Fruit fly (Drosophila melanogaster) whole organism, embryonic: ENCODE data around the gene Mur2B.

Experiments used
- Bdp1 ChIP-seq: fragments of 200-800 bp; sonication (Bioruptor generic); optimal IDR thresholded peaks from 3 replicates; lab custom pipeline; 2016; ENCODE audit warnings: missing biosample characterization, missing genetic modification characterization
- CG12299 ChIP-seq: fragments of 200-800 bp; sonication (Bioruptor generic); optimal IDR thresholded peaks from 2 replicates; lab custom pipeline; 2018; ENCODE audit warnings: missing biosample characterization, mild to moderate bottlenecking, missing genetic modification characterization
- CG12769 ChIP-seq: fragments of 200-800 bp; sonication (Bioruptor generic); optimal IDR thresholded peaks from 2 replicates; lab custom pipeline; 2019; ENCODE audit warnings: missing biosample characterization, mild to moderate bottlenecking, missing genetic modification characterization, moderate library complexity
- CG13296 ChIP-seq: fragments of 200-800 bp; sonication (Bioruptor generic); optimal IDR thresholded peaks from 3 replicates; lab custom pipeline; 2018; ENCODE audit warnings: missing biosample characterization, mild to moderate bottlenecking, missing genetic modification characterization
- CG16813 ChIP-seq: fragments of 200-800 bp; sonication (Bioruptor generic); IDR thresholded peaks from 3 replicates; pipeline ENCODE4 v1.3.6; 2022; ENCODE audit warnings: missing biosample characterization, missing genetic modification characterization; ENCODE audit not compliant: partially characterized antibody
- CG17829 ChIP-seq: fragments of 200-800 bp; optimal IDR thresholded peaks from 2 replicates; lab custom pipeline; 2019; ENCODE audit warnings: missing biosample characterization, mild to moderate bottlenecking, missing genetic modification characterization, moderate library complexity
- CG18764 ChIP-seq: fragments of 200-800 bp; sonication (Bioruptor generic); optimal IDR thresholded peaks from 3 replicates; lab custom pipeline; 2016; ENCODE audit warnings: missing biosample characterization, missing genetic modification characterization
- CG2120 ChIP-seq: fragments of 200-800 bp; sonication (Bioruptor generic); optimal IDR thresholded peaks from 3 replicates; lab custom pipeline; 2016; ENCODE audit warnings: missing biosample characterization, missing genetic modification characterization
- CG30431 ChIP-seq: fragments of 200-800 bp; sonication (Bioruptor generic); optimal IDR thresholded peaks from 2 replicates; lab custom pipeline; 2017; ENCODE audit warnings: missing biosample characterization, missing genetic modification characterization
- CG3065 ChIP-seq: fragments of 200-800 bp; sonication (Bioruptor generic); optimal IDR thresholded peaks from 2 replicates; lab custom pipeline; 2016; ENCODE audit warnings: missing biosample characterization, missing genetic modification characterization
- CG32532 ChIP-seq: fragments of 200-800 bp; sonication (Bioruptor generic); IDR thresholded peaks from 2 replicates; pipeline ENCODE4 v1.3.6; 2022; ENCODE audit warnings: missing biosample characterization, missing genetic modification characterization
- CG6272 ChIP-seq: fragments of 200-800 bp; sonication (Bioruptor generic); IDR thresholded peaks from 2 replicates; pipeline ENCODE4 v1.3.6; 2022; ENCODE audit warnings: missing biosample characterization, missing genetic modification characterization
- CG7745 ChIP-seq: fragments of 200-800 bp; sonication (Bioruptor generic); optimal IDR thresholded peaks from 2 replicates; lab custom pipeline; 2018; ENCODE audit warnings: missing biosample characterization, mild to moderate bottlenecking, missing genetic modification characterization, moderate library complexity
- CG9797 ChIP-seq: fragments of 200-800 bp; sonication (Bioruptor generic); optimal IDR thresholded peaks from 3 replicates; lab custom pipeline; 2018; ENCODE audit warnings: missing biosample characterization, mild to moderate bottlenecking, missing genetic modification characterization
- CoRest ChIP-seq: fragments of 200-800 bp; sonication (Bioruptor generic); optimal IDR thresholded peaks from 3 replicates; lab custom pipeline; 2018; ENCODE audit warnings: missing biosample characterization, mild to moderate bottlenecking, missing genetic modification characterization, moderate library complexity
- Dll ChIP-seq: fragments of 200-800 bp; sonication (Bioruptor generic); IDR thresholded peaks from 4 replicates; pipeline ENCODE4 v1.3.6; 2022; ENCODE audit warnings: missing biosample characterization, missing genetic modification characterization; ENCODE audit not compliant: partially characterized antibody
- Gug ChIP-seq: fragments of 200-800 bp; sonication (Bioruptor generic); IDR thresholded peaks from 4 replicates; pipeline ENCODE4 v1.3.6; 2022; ENCODE audit warnings: missing biosample characterization, missing genetic modification characterization
- Hey ChIP-seq: fragments of 200-800 bp; sonication (Bioruptor generic); optimal IDR thresholded peaks from 3 replicates; lab custom pipeline; 2018; ENCODE audit warnings: missing biosample characterization, mild to moderate bottlenecking, missing genetic modification characterization
- HmgZ ChIP-seq: fragments of 200-800 bp; sonication (Bioruptor generic); optimal IDR thresholded peaks from 2 replicates; lab custom pipeline; 2018; ENCODE audit warnings: missing biosample characterization, mild to moderate bottlenecking, missing genetic modification characterization
- MESR4 ChIP-seq: fragments of 200-800 bp; sonication (Bioruptor generic); optimal IDR thresholded peaks from 2 replicates; lab custom pipeline; 2018; ENCODE audit warnings: missing biosample characterization, mild to moderate bottlenecking, missing genetic modification characterization, moderate library complexity
- Nf-YC ChIP-seq: fragments of 200-800 bp; optimal IDR thresholded peaks from 3 replicates; lab custom pipeline; 2019; ENCODE audit warnings: missing biosample characterization, mild to moderate bottlenecking, missing genetic modification characterization, moderate library complexity
- NfI ChIP-seq: fragments of 200-800 bp; sonication (Bioruptor generic); optimal IDR thresholded peaks from 3 replicates; lab custom pipeline; 2018; ENCODE audit warnings: missing biosample characterization, mild to moderate bottlenecking, missing genetic modification characterization, moderate library complexity
- Pdp1 ChIP-seq, 2 experiments: fragments of 200-800 bp; sonication (Bioruptor generic); optimal IDR thresholded peaks; 3 replicates each; lab custom pipeline; 2016; ENCODE audit warnings: missing biosample characterization in 2 of 2, missing genetic modification characterization in 2 of 2, mild to moderate bottlenecking in 1 of 2, moderate library complexity in 1 of 2
- Ravus ChIP-seq: fragments of 200-800 bp; sonication (Bioruptor generic); IDR thresholded peaks from 2 replicates; pipeline ENCODE4 v1.3.6; 2022; ENCODE audit warnings: missing biosample characterization, missing genetic modification characterization
- Trl ChIP-seq, 3 experiments: fragments of >200 bp in 2 of 3; fragments of 200-800 bp in 1 of 3; sonication (Bioruptor generic) in 1 of 3; optimal IDR thresholded peaks; 2 replicates in 1 of 3; 3 replicates in 2 of 3; lab custom pipeline; 2016 to 2017; ENCODE audit warnings: missing biosample characterization in 1 of 3, missing genetic modification characterization in 1 of 3
- Xrp1 ChIP-seq: fragments of 200-800 bp; sonication (Bioruptor generic); IDR thresholded peaks from 2 replicates; pipeline ENCODE4 v1.3.6; 2022; ENCODE audit warnings: missing biosample characterization, missing genetic modification characterization
- cato ChIP-seq: fragments of 200-800 bp; sonication (Bioruptor generic); optimal IDR thresholded peaks from 2 replicates; lab custom pipeline; 2016; ENCODE audit warnings: missing biosample characterization, missing genetic modification characterization, borderline replicate concordance
- chinmo ChIP-seq: fragments of 200-800 bp; sonication (Bioruptor generic); IDR thresholded peaks from 4 replicates; pipeline ENCODE4 v1.3.6; 2022; ENCODE audit warnings: missing biosample characterization, missing genetic modification characterization; ENCODE audit not compliant: partially characterized antibody
- crol ChIP-seq: fragments of 200-800 bp; sonication (Bioruptor generic); IDR thresholded peaks from 2 replicates; pipeline ENCODE4 v1.3.6; 2022; ENCODE audit warnings: missing biosample characterization, missing genetic modification characterization
- emc ChIP-seq: fragments of 200-800 bp; sonication (Bioruptor generic); optimal IDR thresholded peaks from 2 replicates; lab custom pipeline; 2016; ENCODE audit warnings: missing biosample characterization, missing genetic modification characterization
- ewg ChIP-seq: fragments of 200-800 bp; sonication (Bioruptor generic); optimal IDR thresholded peaks from 3 replicates; lab custom pipeline; 2017; ENCODE audit warnings: mild to moderate bottlenecking, missing biosample characterization, missing genetic modification reagents, missing genetic modification characterization
- inv ChIP-seq: fragments of 200-800 bp; sonication (Bioruptor generic); IDR thresholded peaks from 2 replicates; pipeline ENCODE4 v1.3.6; 2022; ENCODE audit warnings: missing biosample characterization, missing genetic modification characterization; ENCODE audit not compliant: partially characterized antibody
- ken ChIP-seq: fragments of 200-800 bp; sonication (Bioruptor generic); IDR thresholded peaks from 3 replicates; pipeline ENCODE4 v1.3.6; 2022; ENCODE audit warnings: missing biosample characterization, missing genetic modification characterization
- lab ChIP-seq: fragments of 200-800 bp; sonication (Bioruptor generic); optimal IDR thresholded peaks from 3 replicates; lab custom pipeline; 2017; ENCODE audit warnings: missing biosample characterization, missing genetic modification characterization, mild to moderate bottlenecking, moderate library complexity, missing genetic modification reagents
- nmo ChIP-seq: fragments of 200-800 bp; sonication (Bioruptor generic); optimal IDR thresholded peaks from 2 replicates; lab custom pipeline; 2018; ENCODE audit warnings: missing biosample characterization, mild to moderate bottlenecking, missing genetic modification characterization, moderate library complexity
- oc ChIP-seq: fragments of 200-800 bp; sonication (Bioruptor generic); optimal IDR thresholded peaks from 2 replicates; lab custom pipeline; 2018; ENCODE audit warnings: missing biosample characterization, mild to moderate bottlenecking, missing genetic modification characterization, moderate library complexity
- onecut ChIP-seq: fragments of 200-800 bp; sonication (Bioruptor generic); IDR thresholded peaks from 2 replicates; pipeline ENCODE4 v1.3.6; 2022; ENCODE audit warnings: missing biosample characterization, missing genetic modification characterization
- row ChIP-seq: fragments of 200-800 bp; sonication (Bioruptor generic); IDR thresholded peaks from 3 replicates; pipeline ENCODE4 v1.3.6; 2022; ENCODE audit warnings: missing biosample characterization, missing genetic modification characterization
- run ChIP-seq: fragments of 200-800 bp; sonication (Bioruptor generic); optimal IDR thresholded peaks from 3 replicates; lab custom pipeline; 2018; ENCODE audit warnings: missing biosample characterization, mild to moderate bottlenecking, missing genetic modification characterization
- sd ChIP-seq: fragments of 200-800 bp; sonication (Bioruptor generic); optimal IDR thresholded peaks from 3 replicates; lab custom pipeline; 2018; ENCODE audit warnings: missing biosample characterization, mild to moderate bottlenecking, missing genetic modification characterization, moderate library complexity
- slbo ChIP-seq: fragments of 200-800 bp; sonication (Bioruptor generic); IDR thresholded peaks from 2 replicates; pipeline ENCODE4 v1.3.6; 2022; ENCODE audit warnings: missing biosample characterization, missing genetic modification characterization
- tgo ChIP-seq: fragments of 200-800 bp; sonication (Bioruptor generic); IDR thresholded peaks from 3 replicates; pipeline ENCODE4 v1.3.6; 2022; ENCODE audit warnings: missing biosample characterization, missing genetic modification characterization
- tna ChIP-seq: fragments of 200-800 bp; sonication (Bioruptor generic); IDR thresholded peaks from 2 replicates; pipeline ENCODE4 v1.3.6; 2022; ENCODE audit warnings: missing biosample characterization, missing genetic modification characterization; ENCODE audit not compliant: partially characterized antibody
- tup ChIP-seq: fragments of 200-800 bp; sonication (Bioruptor generic); optimal IDR thresholded peaks from 2 replicates; lab custom pipeline; 2016; ENCODE audit warnings: missing biosample characterization, mild to moderate bottlenecking, missing genetic modification characterization, moderate library complexity
- unc-4 ChIP-seq: fragments of 200-800 bp; sonication (Bioruptor generic); IDR thresholded peaks from 2 replicates; pipeline ENCODE4 v1.3.6; 2022; ENCODE audit warnings: missing biosample characterization, missing genetic modification characterization; ENCODE audit not compliant: partially characterized antibody
- zen2 ChIP-seq: fragments of 200-800 bp; sonication (Bioruptor generic); IDR thresholded peaks from 3 replicates; pipeline ENCODE4 v1.3.6; 2022; ENCODE audit warnings: missing biosample characterization, missing genetic modification characterization; ENCODE audit not compliant: partially characterized antibody

The Mur2B gene

DNA sequence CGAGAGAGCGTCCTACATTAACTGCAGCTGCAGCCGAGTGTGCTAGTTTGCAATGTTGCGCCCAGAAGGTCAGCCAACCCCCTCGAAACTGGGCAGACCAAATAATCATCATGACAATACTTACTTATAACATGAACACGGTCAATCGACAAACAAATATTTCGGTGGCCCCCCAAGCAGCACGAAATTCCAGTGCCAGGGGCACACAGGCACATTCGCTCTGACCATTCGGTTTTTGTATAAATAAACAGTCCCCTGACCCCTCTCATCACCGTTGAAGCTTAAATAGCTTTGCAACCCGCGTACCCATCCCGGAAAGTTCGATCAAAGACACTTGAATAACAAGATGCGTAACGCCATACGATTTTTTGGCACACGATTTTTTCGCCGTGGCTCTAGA is 154.7 kb downstream of the Mur2B start:
- TF ChIP-seq crol (GFP tag; lab: Robert Waterston, UW) (0 out of 2 replicates have a peak, but pooled peaks have one; percentile 14), inv (GFP tag; lab: Robert Waterston, UW) (no peak), CG12769 (tag; lab: Kevin White, UChicago) (peak; percentile 15), chinmo (GFP tag; lab: Robert Waterston, UW) (0 out of 4 replicates have a peak, but pooled peaks have one; percentile 55), Trl (optimal IDR thresholded peaks at IDR 0.05; lab: Kevin White, UChicago) (peak in 1 of 2 experiments; percentile 5), Trl (GFP tag; optimal IDR thresholded peaks at IDR 0.05; lab: Kevin White, UChicago) (no peak), Pdp1 (GFP tag; optimal IDR thresholded peaks at IDR 0.05; lab: Kevin White, UChicago) (peak in 1 of 2 experiments; percentile 21), Dll (no peak), sd (tag; lab: Kevin White, UChicago) (peak; percentile 58), CG7745 (tag; lab: Kevin White, UChicago) (no peak)
- TF ChIP-seq, all 482 proteins: peak for 6

DNA sequence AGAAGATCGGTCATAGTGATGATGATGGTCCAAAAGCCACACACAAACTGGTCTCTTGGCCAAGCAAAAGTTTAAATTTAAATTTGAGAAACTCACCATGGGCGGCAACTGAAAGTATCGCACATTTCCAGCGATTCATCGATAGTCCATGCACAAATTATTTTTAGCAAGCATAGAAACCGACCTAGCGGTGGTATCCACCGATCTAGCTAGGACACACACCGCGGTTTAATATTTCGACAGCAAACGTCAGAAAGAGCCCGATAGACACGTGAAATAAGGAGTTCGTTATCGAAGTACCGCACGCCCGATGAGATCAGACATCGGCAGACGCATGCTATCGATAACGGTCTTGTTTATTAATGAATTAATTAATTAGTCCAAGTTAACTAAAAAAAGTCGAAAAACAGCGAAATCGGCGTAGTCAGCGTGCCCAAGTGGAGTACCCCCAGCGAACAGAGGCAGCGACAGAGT is 155.8 kb downstream of the Mur2B start, which contains the start of gene CG14795:
CG14795 (minus strand) TSS at position 51 of the 474 bp plus-strand sequence.
- TF ChIP-seq oc (tag; lab: Kevin White, UChicago) (peak; percentile 6), CG16813 (GFP tag; lab: Robert Waterston, UW) (peak; percentile 96), unc-4 (GFP tag; lab: Robert Waterston, UW) (peak; percentile 94), run (tag; lab: Kevin White, UChicago) (no peak), CG13296 (GFP tag; lab: Kevin White, UChicago) (no peak), CG32532 (GFP tag; lab: Robert Waterston, UW) (peak; percentile 38; the same call in 1 of the 2 replicates), lab (GFP tag; lab: Kevin White, UChicago) (peak; percentile 24), MESR4 (GFP tag; lab: Kevin White, UChicago) (peak; percentile 91), Ravus (GFP tag; lab: Robert Waterston, UW) (no peak), Bdp1 (GFP tag; lab: Kevin White, UChicago) (peak; percentile 18), ewg (peak; percentile 45), CG12299 (tag; lab: Kevin White, UChicago) (peak; percentile 52), HmgZ (tag; lab: Kevin White, UChicago) (peak; percentile 88), zen2 (peak; percentile 84; the same call in 2 of the 3 replicates), tgo (GFP tag; lab: Robert Waterston, UW) (no peak), onecut (no peak), CG17829 (tag; lab: Kevin White, UChicago) (peak; percentile 88), Xrp1 (GFP tag; lab: Robert Waterston, UW) (peak; percentile 41; the same call in 1 of the 2 replicates), CG9797 (GFP tag; lab: Kevin White, UChicago) (peak; percentile 85), CG2120 (GFP tag; lab: Kevin White, UChicago) (peak; percentile 49), CG7745 (tag; lab: Kevin White, UChicago) (peak; percentile 43), cato (GFP tag; lab: Kevin White, UChicago) (no peak), tna (GFP tag; lab: Robert Waterston, UW) (peak; percentile 96), CG30431 (GFP tag; lab: Kevin White, UChicago) (no peak), Hey (tag; lab: Kevin White, UChicago) (peak; percentile 0), slbo (GFP tag; lab: Robert Waterston, UW) (peak; percentile 51; the same call in 1 of the 2 replicates), ken (GFP tag; lab: Robert Waterston, UW) (peak; percentile 59; the same call in 1 of the 3 replicates), nmo (peak; percentile 69), tup (GFP tag; lab: Kevin White, UChicago) (no peak), CG12769 (tag; lab: Kevin White, UChicago) (peak; percentile 49), row (peak; percentile 45; the same call in 2 of the 3 replicates), NfI (peak; percentile 2), CG3065 (GFP tag; lab: Kevin White, UChicago) (peak; percentile 1), Gug (GFP tag; lab: Robert Waterston, UW) (peak; percentile 12; the same call in 1 of the 4 replicates), emc (GFP tag; lab: Kevin White, UChicago) (no peak), CoRest (tag; lab: Kevin White, UChicago) (peak; percentile 50), CG6272 (peak; percentile 33; the same call in 1 of the 2 replicates), Nf-YC (tag; lab: Kevin White, UChicago) (peak; percentile 58), CG18764 (GFP tag; lab: Kevin White, UChicago) (peak; percentile 99)
